Fruit fly (Drosophila melanogaster): ENCODE results near the gene Hk.

Hk gene

DNA sequence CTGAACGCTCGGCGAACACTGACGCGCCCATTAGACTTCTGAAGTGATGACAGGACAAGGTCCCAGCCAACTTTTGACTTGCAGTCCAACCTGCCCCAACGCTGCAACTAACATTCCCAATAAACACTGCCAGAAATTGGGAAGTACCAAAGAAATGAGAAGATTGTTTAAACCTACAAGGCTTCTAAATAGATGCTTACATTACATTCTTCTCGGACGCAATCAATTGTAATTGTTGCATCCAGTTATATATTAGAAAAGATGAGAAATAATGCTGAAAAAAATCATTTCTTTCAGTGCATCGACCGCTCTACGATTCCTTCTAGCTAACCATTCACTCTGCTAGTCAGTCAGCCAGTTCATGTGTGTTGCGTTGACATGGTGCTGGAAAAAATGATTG lies 60.7 kb downstream of the Hk start:
- no peak for TF ChIP-seq br (optimal IDR thresholded peaks at IDR 0.05)
- TF ChIP-seq gsb-n (tag; optimal IDR thresholded peaks at IDR 0.05) = no peak
- peak; percentile 18 for TF ChIP-seq CG1603 (tag; optimal IDR thresholded peaks at IDR 0.05)
- peak in 1 of 2 experiments; percentile 15 for TF ChIP-seq bsh (GFP tag; optimal IDR thresholded peaks at IDR 0.05)

- TF ChIP-seq shn (GFP tag; optimal IDR thresholded peaks at IDR 0.05) (no peak), vfl (GFP tag; optimal IDR thresholded peaks at IDR 0.05) (no peak), CG32772 (GFP tag; IDR thresholded peaks at IDR 0.05) (no peak), Dbx (GFP tag; IDR thresholded peaks at IDR 0.05) (peak; percentile 87), CG32532 (GFP tag; IDR thresholded peaks at IDR 0.05) (peak; percentile 84), CG2129 (GFP tag; IDR thresholded peaks at IDR 0.05; ENCODE audit: partially characterized antibody) (no peak), HLH4C (GFP tag; IDR thresholded peaks at IDR 0.05; ENCODE audit: partially characterized antibody) (no peak), Ptx1 (GFP tag; IDR thresholded peaks at IDR 0.05) (peak; percentile 66), CG17568 (GFP tag; optimal IDR thresholded peaks at IDR 0.05) (no peak), CG15011 (GFP tag; optimal IDR thresholded peaks at IDR 0.05) (peak; percentile 16), toy (GFP tag; IDR thresholded peaks at IDR 0.05) (no peak), Fer1 (GFP tag; optimal IDR thresholded peaks at IDR 0.05) (peak; percentile 86), pfk (GFP tag; optimal IDR thresholded peaks at IDR 0.05) (no peak), CG3847 (GFP tag; IDR thresholded peaks at IDR 0.05) (peak; percentile 71), CG31365 (tag; optimal IDR thresholded peaks at IDR 0.05) (no peak), gem (tag; optimal IDR thresholded peaks at IDR 0.05) (peak; percentile 47), oc (tag; optimal IDR thresholded peaks at IDR 0.05) (no peak), CG12659 (GFP tag; optimal IDR thresholded peaks at IDR 0.05) (peak; percentile 34), CG8924 (tag; optimal IDR thresholded peaks at IDR 0.05) (peak; percentile 20), lbe (GFP tag; optimal IDR thresholded peaks at IDR 0.05) (no peak), CG12391 (tag; optimal IDR thresholded peaks at IDR 0.05) (peak; percentile 12), CG34224 (GFP tag; IDR thresholded peaks at IDR 0.05; ENCODE audit: partially characterized antibody) (no peak), CG30403 (GFP tag; optimal IDR thresholded peaks at IDR 0.05) (peak; percentile 20), CG12942 (GFP tag; optimal IDR thresholded peaks at IDR 0.05) (no peak), seq (GFP tag; IDR thresholded peaks at IDR 0.05) (0 out of 2 replicates have a peak, but pooled peaks have one; percentile 47), dati (GFP tag; IDR thresholded peaks at IDR 0.05) (no peak), pan (optimal IDR thresholded peaks at IDR 0.05) (no peak), pan (GFP tag; optimal IDR thresholded peaks at IDR 0.05 in 1 of 2, IDR thresholded peaks at IDR 0.05 in 1 of 2) (peak in 1 of 2 experiments; percentile 70), MESR4 (GFP tag; optimal IDR thresholded peaks at IDR 0.05) (no peak), C15 (GFP tag; IDR thresholded peaks at IDR 0.05) (0 out of 3 replicates have a peak, but pooled peaks have one; percentile 35), Hand (GFP tag; optimal IDR thresholded peaks at IDR 0.05) (peak; percentile 78), CG12769 (tag; optimal IDR thresholded peaks at IDR 0.05) (peak; percentile 73), abd-A (tag; optimal IDR thresholded peaks at IDR 0.05) (peak; percentile 74), pita (GFP tag; optimal IDR thresholded peaks at IDR 0.05) (no peak), CG4730 (GFP tag; IDR thresholded peaks at IDR 0.05) (0 out of 2 replicates have a peak, but pooled peaks have one; percentile 24), chn (GFP tag; optimal IDR thresholded peaks at IDR 0.05) (no peak), CG17328 (GFP tag; IDR thresholded peaks at IDR 0.05) (0 out of 2 replicates have a peak, but pooled peaks have one; percentile 17), CG6175 (GFP tag; IDR thresholded peaks at IDR 0.05) (0 out of 3 replicates have a peak, but pooled peaks have one; percentile 31), Hey (tag; optimal IDR thresholded peaks at IDR 0.05) (no peak), E2f2 (GFP tag; IDR thresholded peaks at IDR 0.05) (peak; percentile 25; the same call in 1 of the 2 replicates), jigr1 (GFP tag; IDR thresholded peaks at IDR 0.05) (peak; percentile 42; the same call in 1 of the 3 replicates), Trl (optimal IDR thresholded peaks at IDR 0.05) (no peak), Trl (GFP tag; optimal IDR thresholded peaks at IDR 0.05) (peak; percentile 47), CG8290 (GFP tag; optimal IDR thresholded peaks at IDR 0.05) (no peak), CG8290 (tag; optimal IDR thresholded peaks at IDR 0.05) (peak in 1 of 2 experiments; percentile 32)
Observed at dm6 chrX:10184355-10185058, 78.8 kb downstream of the Hk start.

Measured in whole organism, embryonic.